Worm (Caenorhabditis elegans) whole organism, L1 larva: Measurements from ENCODE around the gene C55B6.7.
A peak's percentile ranks its signal among the peaks of the same experiment; 100 is the strongest.

Experiments used
- alr-1 ChIP-seq: fragments of 200-800 bp; sonication (Bioruptor generic); optimal IDR thresholded peaks from 2 replicates; lab custom pipeline; 2018; ENCODE audit warnings: borderline replicate concordance, mild to moderate bottlenecking, missing genetic modification characterization, missing compliant biosample characterization
- ama-1 ChIP-seq: fragments of 150-350 bp; optimal IDR thresholded peaks from 2 replicates; lab custom pipeline; 2014
- blmp-1 ChIP-seq: fragments of 150-350 bp; optimal IDR thresholded peaks from 2 replicates; lab custom pipeline; 2014; ENCODE audit warnings: missing biosample characterization, missing genetic modification characterization
- ceh-8 ChIP-seq: fragments of 200-800 bp; sonication (Bioruptor generic); optimal IDR thresholded peaks from 2 replicates; lab custom pipeline; 2018; ENCODE audit warnings: mild to moderate bottlenecking, missing genetic modification characterization, moderate library complexity, missing compliant biosample characterization
- dpl-1 ChIP-seq, 3 experiments: fragments of 150-350 bp in 2 of 3; sonication (generic microtip) in 1 of 3; optimal IDR thresholded peaks; 2 replicates each; lab custom pipeline; 2014 to 2017; ENCODE audit warnings: missing biosample characterization in 3 of 3, missing genetic modification characterization in 3 of 3, missing genetic modification reagents in 3 of 3
- dsc-1 ChIP-seq: sonication (generic microtip); optimal IDR thresholded peaks from 2 replicates; lab custom pipeline; 2016; ENCODE audit warnings: mild to moderate bottlenecking, missing genetic modification characterization, missing compliant biosample characterization
- efl-1 ChIP-seq, 4 experiments: fragments of 150-350 bp; optimal IDR thresholded peaks in 3 of 4; peaks in 1 of 4; 1 replicate in 1 of 4; 2 replicates in 3 of 4; lab custom pipeline; 2014; ENCODE audit warnings: missing biosample characterization in 2 of 4, missing genetic modification characterization in 2 of 4, missing genetic modification reagents in 2 of 4
- efl-3 ChIP-seq: fragments of 200-800 bp; sonication (Bioruptor generic); optimal IDR thresholded peaks from 2 replicates; lab custom pipeline; 2018; ENCODE audit warnings: mild to moderate bottlenecking, missing genetic modification characterization, missing compliant biosample characterization
- elt-3 ChIP-seq, 6 experiments: fragments of 150-350 bp in 1 of 6; sonication (generic microtip); optimal IDR thresholded peaks; 2 replicates each; lab custom pipeline; 2017 to 2018; ENCODE audit warnings: missing biosample characterization in 6 of 6, missing genetic modification characterization in 6 of 6, inconsistent platforms in 1 of 6
- ets-5 ChIP-seq: fragments of 200-800 bp; sonication (Bioruptor generic); IDR thresholded peaks from 2 replicates; pipeline ENCODE4 v1.3.6; 2022; ENCODE audit warnings: missing genetic modification characterization, missing compliant biosample characterization
- lin-14 ChIP-seq: fragments of 200-800 bp; sonication (Bioruptor generic); optimal IDR thresholded peaks from 2 replicates; lab custom pipeline; 2018; ENCODE audit warnings: mild to moderate bottlenecking, missing genetic modification characterization, moderate library complexity, missing compliant biosample characterization
- lin-35 ChIP-seq, 2 experiments: fragments of 150-350 bp; optimal IDR thresholded peaks; 2 replicates each; lab custom pipeline; 2014; ENCODE audit warnings: missing biosample characterization in 2 of 2, missing genetic modification characterization in 2 of 2, missing genetic modification reagents in 2 of 2
- lsy-2 ChIP-seq, 2 experiments: fragments of 150-350 bp; optimal IDR thresholded peaks; 2 replicates each; lab custom pipeline; 2014; ENCODE audit warnings: missing biosample characterization in 2 of 2, missing genetic modification characterization in 2 of 2
- nhr-11 ChIP-seq: fragments of 150-350 bp; optimal IDR thresholded peaks from 2 replicates; lab custom pipeline; 2014; ENCODE audit warnings: missing biosample characterization, missing genetic modification characterization
- nhr-20 ChIP-seq: sonication (generic microtip); optimal IDR thresholded peaks from 2 replicates; lab custom pipeline; 2016; ENCODE audit warnings: mild to moderate bottlenecking, missing genetic modification characterization, missing compliant biosample characterization
- nhr-71 ChIP-seq: sonication (generic microtip); optimal IDR thresholded peaks from 2 replicates; lab custom pipeline; 2016; ENCODE audit warnings: mild to moderate bottlenecking, missing genetic modification characterization, moderate library complexity, missing compliant biosample characterization
- nhr-85 ChIP-seq: sonication (generic microtip); peaks from one replicate; lab custom pipeline; 2016; ENCODE audit warnings: missing genetic modification characterization, inconsistent platforms, missing compliant biosample characterization
- pax-3 ChIP-seq: fragments of 200-800 bp; sonication (Bioruptor generic); optimal IDR thresholded peaks from 2 replicates; lab custom pipeline; 2018; ENCODE audit warnings: mild to moderate bottlenecking, missing genetic modification characterization, moderate library complexity, missing compliant biosample characterization
- rnt-1 ChIP-seq: sonication (generic microtip); optimal IDR thresholded peaks from 2 replicates; lab custom pipeline; 2016; ENCODE audit warnings: mild to moderate bottlenecking, missing genetic modification characterization, moderate library complexity, missing compliant biosample characterization
- snpc-4 ChIP-seq: fragments of 150-350 bp; optimal IDR thresholded peaks from 2 replicates; lab custom pipeline; 2014; ENCODE audit warnings: missing biosample characterization, missing genetic modification characterization
- snu-23 ChIP-seq: sonication (generic microtip); optimal IDR thresholded peaks from 2 replicates; lab custom pipeline; 2016; ENCODE audit warnings: missing genetic modification characterization, missing compliant biosample characterization
- sptf-1 ChIP-seq: fragments of 150-350 bp; optimal IDR thresholded peaks from 2 replicates; lab custom pipeline; 2014; ENCODE audit warnings: missing biosample characterization, missing genetic modification characterization
- swsn-7 ChIP-seq: sonication (generic microtip); optimal IDR thresholded peaks from 2 replicates; lab custom pipeline; 2016; ENCODE audit warnings: missing genetic modification characterization, missing compliant biosample characterization
- unc-130 ChIP-seq: fragments of 150-350 bp; optimal IDR thresholded peaks from 2 replicates; lab custom pipeline; 2017; ENCODE audit warnings: missing biosample characterization, missing genetic modification characterization, inconsistent platforms
- unc-30 ChIP-seq: sonication (generic microtip); optimal IDR thresholded peaks from 2 replicates; lab custom pipeline; 2017; ENCODE audit warnings: missing biosample characterization, missing genetic modification characterization
- zip-4 ChIP-seq: fragments of 200-800 bp; sonication (Bioruptor generic); optimal IDR thresholded peaks from 2 replicates; lab custom pipeline; 2018; ENCODE audit warnings: mild to moderate bottlenecking, missing genetic modification characterization, moderate library complexity, missing compliant biosample characterization
- ztf-11 ChIP-seq, 2 experiments: sonication (generic microtip); optimal IDR thresholded peaks; 2 replicates each; lab custom pipeline; 2016 to 2017; ENCODE audit warnings: missing genetic modification characterization in 2 of 2, missing biosample characterization in 1 of 2, missing compliant biosample characterization in 1 of 2
- ztf-4 ChIP-seq: fragments of 150-350 bp; optimal IDR thresholded peaks from 2 replicates; lab custom pipeline; 2014; ENCODE audit warnings: missing biosample characterization, missing genetic modification characterization

C55B6.7 gene

ce11 chrX:7162764-7163163 is 29.0 kb downstream of the C55B6.7 start:
- peak in 1 of 2 experiments; percentile 20 for TF ChIP-seq ztf-11 (tag; optimal IDR thresholded peaks at IDR 0.05; lab: Kevin White, UChicago)
- TF ChIP-seq efl-1 (optimal IDR thresholded peaks at IDR 0.05; lab: Kevin White, UChicago): no peak
- peak in 1 of 2 experiments; percentile 14 for TF ChIP-seq efl-1 (GFP tag; optimal IDR thresholded peaks at IDR 0.05 in 1 of 2; lab: Kevin White, UChicago)
- TF ChIP-seq ets-5 (GFP tag; lab: Robert Waterston, UW): no peak
- TF ChIP-seq unc-30 (tag; lab: Kevin White, UChicago): no peak
- TF ChIP-seq, all 84 proteins: peak for 2

ce11 chrX:7158736-7159135 is 33.0 kb downstream of the C55B6.7 start, which contains the start of gene pgp-10:
pgp-10 (plus strand) TSS chrX:7159036.
- TF ChIP-seq nhr-85 (tag; lab: Kevin White, UChicago) (peak; percentile 35), snpc-4 (tag; lab: Kevin White, UChicago) (no peak)

ce11 chrX:7157483-7157882 is 34.3 kb downstream of the C55B6.7 start:
- TF ChIP-seq ama-1 (lab: Kevin White, UChicago) (no peak), lin-35 (GFP tag; optimal IDR thresholded peaks at IDR 0.05; lab: Kevin White, UChicago) (peak in 1 of 2 experiments; percentile 31), nhr-20 (tag; lab: Kevin White, UChicago) (peak; percentile 40), snu-23 (GFP tag; lab: Kevin White, UChicago) (peak; percentile 24), unc-130 (peak; percentile 44), alr-1 (tag; lab: Kevin White, UChicago) (no peak), nhr-85 (tag; lab: Kevin White, UChicago) (peak; percentile 70), lin-14 (peak; percentile 45), elt-3 (tag; optimal IDR thresholded peaks at IDR 0.05; lab: Kevin White, UChicago) (peak in 1 of 6 experiments; percentile 25), blmp-1 (tag; lab: Kevin White, UChicago) (peak; percentile 64)
- TF ChIP-seq, all 84 proteins: peak for 8

- TF ChIP-seq dsc-1 (tag; lab: Kevin White, UChicago) (no peak), nhr-85 (tag; lab: Kevin White, UChicago) (peak; percentile 72), efl-3 (no peak), ztf-4 (tag; lab: Kevin White, UChicago) (no peak), blmp-1 (tag; lab: Kevin White, UChicago) (peak; percentile 29), elt-3 (tag; optimal IDR thresholded peaks at IDR 0.05; lab: Kevin White, UChicago) (peak in 1 of 6 experiments; percentile 46), pax-3 (no peak)
Measured at ce11 chrX:7155879-7156278, 35.9 kb downstream of the C55B6.7 start, which contains the start of gene C54D1.7. C54D1.7 (minus strand) TSS chrX:7156035.

ce11 chrX:7153460-7153859 is 38.3 kb downstream of the C55B6.7 start:
- TF ChIP-seq unc-130: peak; percentile 44
- peak; percentile 2 for TF ChIP-seq swsn-7
- peak; percentile 67 for TF ChIP-seq lin-14
- TF ChIP-seq sptf-1 (tag; lab: Kevin White, UChicago): no peak
- peak; percentile 68 for TF ChIP-seq nhr-71 (tag; lab: Kevin White, UChicago)
- no peak for TF ChIP-seq zip-4 (GFP tag; lab: Kevin White, UChicago)
- TF ChIP-seq nhr-20 (tag; lab: Kevin White, UChicago): no peak
- peak in 2 of 3 experiments; percentile 2 to 22 for TF ChIP-seq dpl-1 (GFP tag; optimal IDR thresholded peaks at IDR 0.05; lab: Kevin White, UChicago)
- TF ChIP-seq nhr-11: no peak
- TF ChIP-seq snu-23 (GFP tag; lab: Kevin White, UChicago): peak; percentile 33
- TF ChIP-seq rnt-1: peak; percentile 65
- TF ChIP-seq efl-1 (optimal IDR thresholded peaks at IDR 0.05; lab: Kevin White, UChicago): peak in 1 of 2 experiments; percentile 17
- TF ChIP-seq efl-1 (GFP tag; optimal IDR thresholded peaks at IDR 0.05 in 1 of 2; lab: Kevin White, UChicago): peak in 1 of 2 experiments; percentile 90
- TF ChIP-seq dsc-1 (tag; lab: Kevin White, UChicago): peak; percentile 66

- TF ChIP-seq efl-1 (optimal IDR thresholded peaks at IDR 0.05; lab: Kevin White, UChicago) (no peak), efl-1 (GFP tag; optimal IDR thresholded peaks at IDR 0.05 in 1 of 2; lab: Kevin White, UChicago) (peak in 1 of 2 experiments; percentile 87), lsy-2 (tag; optimal IDR thresholded peaks at IDR 0.05; lab: Kevin White, UChicago) (no peak), ceh-8 (GFP tag; lab: Kevin White, UChicago) (no peak)
Measured at ce11 chrX:7151976-7152528, 39.7 kb downstream of the C55B6.7 start.
